Fruit fly (Drosophila melanogaster) whole organism, embryonic: ENCODE measurements around the gene CG45544.

Experiments used
- Blimp-1 ChIP-seq: fragments of 200-800 bp; sonication (Bioruptor generic); optimal IDR thresholded peaks from 3 replicates; lab custom pipeline; 2018; ENCODE audit warnings: missing biosample characterization, missing genetic modification characterization, mild to moderate bottlenecking, moderate library complexity, missing genetic modification reagents
- C15 ChIP-seq: fragments of 200-800 bp; sonication (Bioruptor generic); IDR thresholded peaks from 3 replicates; pipeline ENCODE4 v1.3.6; 2022; ENCODE audit warnings: missing biosample characterization, missing genetic modification characterization
- CG10321 ChIP-seq: fragments of 200-800 bp; sonication (Bioruptor generic); IDR thresholded peaks from 2 replicates; pipeline ENCODE4 v1.3.6; 2022; ENCODE audit warnings: missing biosample characterization, missing genetic modification characterization
- CG12155 ChIP-seq: fragments of 200-800 bp; sonication (Bioruptor generic); optimal IDR thresholded peaks from 3 replicates; lab custom pipeline; 2016; ENCODE audit warnings: missing biosample characterization, missing genetic modification characterization
- CG1233 ChIP-seq: fragments of 200-800 bp; sonication (Bioruptor generic); optimal IDR thresholded peaks from 4 replicates; lab custom pipeline; 2018; ENCODE audit warnings: missing biosample characterization, mild to moderate bottlenecking, missing genetic modification characterization
- CG14050 ChIP-seq: fragments of 200-800 bp; sonication (Bioruptor generic); IDR thresholded peaks from 3 replicates; pipeline ENCODE4 v1.3.6; 2022; ENCODE audit warnings: missing biosample characterization, missing genetic modification characterization
- CG14965 ChIP-seq: fragments of 200-800 bp; sonication (Bioruptor generic); optimal IDR thresholded peaks from 2 replicates; lab custom pipeline; 2016; ENCODE audit warnings: missing biosample characterization, missing genetic modification characterization, borderline replicate concordance
- CG1647 ChIP-seq: fragments of 200-800 bp; sonication (Bioruptor generic); optimal IDR thresholded peaks from 3 replicates; lab custom pipeline; 2016; ENCODE audit warnings: missing biosample characterization, missing genetic modification characterization
- CG2120 ChIP-seq: fragments of 200-800 bp; sonication (Bioruptor generic); optimal IDR thresholded peaks from 3 replicates; lab custom pipeline; 2016; ENCODE audit warnings: missing biosample characterization, missing genetic modification characterization
- CG2202 ChIP-seq: fragments of 200-800 bp; sonication (Bioruptor generic); optimal IDR thresholded peaks from 2 replicates; lab custom pipeline; 2018; ENCODE audit warnings: missing biosample characterization, mild to moderate bottlenecking, missing genetic modification characterization
- CG31224 ChIP-seq: fragments of 200-800 bp; sonication (Bioruptor generic); IDR thresholded peaks from 2 replicates; pipeline ENCODE4 v1.3.6; 2022; ENCODE audit warnings: missing biosample characterization, missing genetic modification characterization
- CG3163 ChIP-seq: fragments of 200-800 bp; sonication (Bioruptor generic); optimal IDR thresholded peaks from 3 replicates; lab custom pipeline; 2016; ENCODE audit warnings: missing biosample characterization, missing genetic modification characterization
- CG4282 ChIP-seq: fragments of 200-800 bp; sonication (Bioruptor generic); optimal IDR thresholded peaks from 2 replicates; lab custom pipeline; 2016; ENCODE audit warnings: missing biosample characterization, missing genetic modification characterization
- CG6654 ChIP-seq: fragments of 200-800 bp; sonication (Bioruptor generic); optimal IDR thresholded peaks from 2 replicates; lab custom pipeline; 2017; ENCODE audit warnings: missing biosample characterization, mild to moderate bottlenecking, missing genetic modification characterization
- CG8089 ChIP-seq: fragments of 200-800 bp; sonication (Bioruptor generic); optimal IDR thresholded peaks from 3 replicates; lab custom pipeline; 2016; ENCODE audit warnings: missing biosample characterization, missing genetic modification characterization
- CkIIα-i1 ChIP-seq: fragments of 200-800 bp; sonication (Bioruptor generic); IDR thresholded peaks from 2 replicates; pipeline ENCODE4 v1.3.6; 2022; ENCODE audit warnings: missing biosample characterization, missing genetic modification characterization
- CoRest ChIP-seq: fragments of 200-800 bp; sonication (Bioruptor generic); optimal IDR thresholded peaks from 3 replicates; lab custom pipeline; 2018; ENCODE audit warnings: missing biosample characterization, mild to moderate bottlenecking, missing genetic modification characterization, moderate library complexity
- Deaf1 ChIP-seq: fragments of 200-800 bp; optimal IDR thresholded peaks from 3 replicates; lab custom pipeline; 2019; ENCODE audit warnings: missing biosample characterization, mild to moderate bottlenecking, missing genetic modification characterization, moderate library complexity
- Dek ChIP-seq: fragments of 200-800 bp; sonication (Bioruptor generic); optimal IDR thresholded peaks from 3 replicates; lab custom pipeline; 2019; ENCODE audit warnings: missing biosample characterization, mild to moderate bottlenecking, missing genetic modification characterization, moderate library complexity
- Dfd ChIP-seq, 2 experiments: fragments of >200 bp; optimal IDR thresholded peaks; 2 replicates each; lab custom pipeline; 2017; ENCODE audit warnings: missing biosample characterization in 2 of 2, missing genetic modification characterization in 2 of 2
- Hr39 ChIP-seq: fragments of >200 bp; optimal IDR thresholded peaks from 2 replicates; lab custom pipeline; 2017
- Hsf ChIP-seq: fragments of 200-800 bp; sonication (Bioruptor generic); optimal IDR thresholded peaks from 3 replicates; lab custom pipeline; 2016; ENCODE audit warnings: missing biosample characterization, missing genetic modification characterization
- Jarid2 ChIP-seq: fragments of 200-800 bp; sonication (Bioruptor generic); optimal IDR thresholded peaks from 3 replicates; lab custom pipeline; 2017; ENCODE audit warnings: mild to moderate bottlenecking, missing biosample characterization, missing genetic modification reagents, missing genetic modification characterization
- Myb ChIP-seq: fragments of 200-800 bp; sonication (Bioruptor generic); optimal IDR thresholded peaks from 2 replicates; lab custom pipeline; 2016; ENCODE audit warnings: missing biosample characterization, missing genetic modification characterization
- TFAM ChIP-seq: fragments of 200-800 bp; sonication (Bioruptor generic); optimal IDR thresholded peaks from 2 replicates; lab custom pipeline; 2017; ENCODE audit warnings: missing biosample characterization, missing genetic modification characterization, inconsistent platforms
- Vsx1 ChIP-seq: fragments of 200-800 bp; sonication (Bioruptor generic); optimal IDR thresholded peaks from 2 replicates; lab custom pipeline; 2017; ENCODE audit warnings: missing biosample characterization, mild to moderate bottlenecking, missing genetic modification characterization, missing genetic modification reagents
- Xbp1 ChIP-seq: fragments of 200-800 bp; sonication (Bioruptor generic); optimal IDR thresholded peaks from 3 replicates; lab custom pipeline; 2016; ENCODE audit warnings: missing biosample characterization, mild to moderate bottlenecking, missing genetic modification characterization
- abd-A ChIP-seq: fragments of 200-800 bp; sonication (Bioruptor generic); optimal IDR thresholded peaks from 3 replicates; lab custom pipeline; 2019; ENCODE audit warnings: missing biosample characterization, mild to moderate bottlenecking, missing genetic modification characterization, moderate library complexity
- ase ChIP-seq: fragments of 200-800 bp; sonication (Bioruptor generic); IDR thresholded peaks from 3 replicates; pipeline ENCODE4 v1.3.6; 2022; ENCODE audit warnings: missing biosample characterization, missing genetic modification characterization
- az2 ChIP-seq: fragments of 200-800 bp; sonication (Bioruptor generic); optimal IDR thresholded peaks from 3 replicates; lab custom pipeline; 2016; ENCODE audit warnings: missing biosample characterization, missing genetic modification characterization
- crc ChIP-seq: fragments of 200-800 bp; sonication (Bioruptor generic); optimal IDR thresholded peaks from 2 replicates; lab custom pipeline; 2016; ENCODE audit warnings: missing biosample characterization, missing genetic modification characterization
- crol ChIP-seq: fragments of 200-800 bp; sonication (Bioruptor generic); IDR thresholded peaks from 2 replicates; pipeline ENCODE4 v1.3.6; 2022; ENCODE audit warnings: missing biosample characterization, missing genetic modification characterization
- da ChIP-seq: fragments of 200-800 bp; sonication (Bioruptor generic); optimal IDR thresholded peaks from 2 replicates; lab custom pipeline; 2016; ENCODE audit warnings: missing biosample characterization, missing genetic modification characterization
- dmrt99B ChIP-seq: fragments of 200-800 bp; sonication (Bioruptor generic); optimal IDR thresholded peaks from 2 replicates; lab custom pipeline; 2018; ENCODE audit warnings: missing biosample characterization, mild to moderate bottlenecking, missing genetic modification characterization, moderate library complexity
- dysf ChIP-seq: fragments of 200-800 bp; sonication (Bioruptor generic); IDR thresholded peaks from 3 replicates; pipeline ENCODE4 v1.3.6; 2022; ENCODE audit warnings: missing biosample characterization, missing genetic modification characterization
- exex ChIP-seq: fragments of 200-800 bp; sonication (Bioruptor generic); optimal IDR thresholded peaks from 4 replicates; lab custom pipeline; 2018; ENCODE audit warnings: missing biosample characterization, mild to moderate bottlenecking, missing genetic modification characterization, moderate library complexity
- fd3F ChIP-seq: fragments of 200-800 bp; sonication (Bioruptor generic); optimal IDR thresholded peaks from 2 replicates; lab custom pipeline; 2018; ENCODE audit warnings: missing biosample characterization, mild to moderate bottlenecking, missing genetic modification characterization, moderate library complexity
- gem ChIP-seq: fragments of 200-800 bp; sonication (Bioruptor generic); optimal IDR thresholded peaks from 2 replicates; lab custom pipeline; 2019; ENCODE audit warnings: missing biosample characterization, mild to moderate bottlenecking, missing genetic modification characterization, moderate library complexity
- gt ChIP-seq: fragments of 200-800 bp; sonication (Bioruptor generic); IDR thresholded peaks from 2 replicates; pipeline ENCODE4 v1.3.6; 2022; ENCODE audit warnings: missing biosample characterization, missing genetic modification characterization
- kah ChIP-seq: fragments of 200-800 bp; sonication (Bioruptor generic); optimal IDR thresholded peaks from 2 replicates; lab custom pipeline; 2018; ENCODE audit warnings: missing biosample characterization, mild to moderate bottlenecking, missing genetic modification characterization
- lov ChIP-seq, 2 experiments: fragments of 200-800 bp in 1 of 2; fragments of >200 bp in 1 of 2; sonication (Bioruptor generic) in 1 of 2; IDR thresholded peaks in 1 of 2; optimal IDR thresholded peaks in 1 of 2; 2 replicates in 1 of 2; 3 replicates in 1 of 2; pipeline versions ENCODE4 v1.3.6 to Lab custom; 2017 to 2022; ENCODE audit warnings: missing biosample characterization in 1 of 2, missing genetic modification characterization in 1 of 2
- nerfin-1 ChIP-seq: fragments of 200-800 bp; sonication (Bioruptor generic); optimal IDR thresholded peaks from 3 replicates; lab custom pipeline; 2019; ENCODE audit warnings: missing biosample characterization, mild to moderate bottlenecking, missing genetic modification characterization, moderate library complexity
- peb ChIP-seq: fragments of 200-800 bp; sonication (Bioruptor generic); IDR thresholded peaks from 2 replicates; pipeline ENCODE4 v1.3.6; 2022; ENCODE audit warnings: missing biosample characterization, missing genetic modification characterization
- pho ChIP-seq: fragments of 200-800 bp; sonication (Bioruptor generic); optimal IDR thresholded peaks from 2 replicates; lab custom pipeline; 2016; ENCODE audit warnings: missing biosample characterization, missing genetic modification characterization
- scrt ChIP-seq: fragments of 200-800 bp; sonication (Bioruptor generic); optimal IDR thresholded peaks from 2 replicates; lab custom pipeline; 2018; ENCODE audit warnings: missing biosample characterization, mild to moderate bottlenecking, missing genetic modification characterization, moderate library complexity
- sob ChIP-seq: fragments of 200-800 bp; sonication (Bioruptor generic); IDR thresholded peaks from 2 replicates; pipeline ENCODE4 v1.3.6; 2022; ENCODE audit warnings: missing biosample characterization, missing genetic modification characterization
- stwl ChIP-seq: fragments of 200-800 bp; sonication (Bioruptor generic); optimal IDR thresholded peaks from 3 replicates; lab custom pipeline; 2018; ENCODE audit warnings: missing biosample characterization, mild to moderate bottlenecking, missing genetic modification characterization, moderate library complexity
- vvl ChIP-seq: fragments of 200-800 bp; sonication (Bioruptor generic); IDR thresholded peaks from 2 replicates; pipeline ENCODE4 v1.3.6; 2022; ENCODE audit warnings: missing biosample characterization, missing genetic modification characterization
- wek ChIP-seq: fragments of 200-800 bp; sonication (Bioruptor generic); optimal IDR thresholded peaks from 3 replicates; lab custom pipeline; 2018; ENCODE audit warnings: missing biosample characterization, mild to moderate bottlenecking, missing genetic modification characterization, moderate library complexity
- yki ChIP-seq: fragments of >200 bp; optimal IDR thresholded peaks from 3 replicates; lab custom pipeline; 2018

The CG45544 gene

dm6 chr3R:29290588-29291530 lies 34.6 kb downstream of the CG45544 start (continued):
- TF ChIP-seq CG2202 = no peak
- no peak for TF ChIP-seq lov (optimal IDR thresholded peaks at IDR 0.05; lab: Kevin White, UChicago)
- 0 out of 3 replicates have a peak, but pooled peaks have one; percentile 53 for TF ChIP-seq lov (GFP tag; IDR thresholded peaks at IDR 0.05; lab: Robert Waterston, UW)
- no peak for TF ChIP-seq CG14050 (GFP tag; lab: Robert Waterston, UW)
- TF ChIP-seq peb (GFP tag; lab: Robert Waterston, UW) = no peak
- no peak for TF ChIP-seq CG1647
- no peak for TF ChIP-seq CG4282
- peak; percentile 17 for TF ChIP-seq Blimp-1 (GFP tag; lab: Kevin White, UChicago)
- TF ChIP-seq gem (tag; lab: Kevin White, UChicago) = peak; percentile 36
- TF ChIP-seq scrt (GFP tag; lab: Kevin White, UChicago) = no peak
- no peak for TF ChIP-seq Vsx1
- TF ChIP-seq Myb (GFP tag; lab: Kevin White, UChicago) = no peak
- no peak for TF ChIP-seq Hsf
- peak; percentile 31; the same call in 1 of the 2 replicates for TF ChIP-seq sob (GFP tag; lab: Robert Waterston, UW)
- TF ChIP-seq ase (GFP tag; lab: Robert Waterston, UW) = peak; percentile 34; the same call in 1 of the 3 replicates
- TF ChIP-seq kah (GFP tag; lab: Kevin White, UChicago) = no peak
- TF ChIP-seq stwl (tag; lab: Kevin White, UChicago) = no peak
- TF ChIP-seq az2 (GFP tag; lab: Kevin White, UChicago) = no peak
- no peak for TF ChIP-seq dysf
- no peak for TF ChIP-seq CG12155 (GFP tag; lab: Kevin White, UChicago)
- no peak for TF ChIP-seq Hr39 (lab: Kevin White, UChicago)
- TF ChIP-seq CG6654 (GFP tag; lab: Kevin White, UChicago) = no peak
- no peak for TF ChIP-seq nerfin-1 (tag; lab: Kevin White, UChicago)
- peak; percentile 49; the same call in 1 of the 2 replicates for TF ChIP-seq vvl (GFP tag; lab: Robert Waterston, UW)
- TF ChIP-seq CoRest = no peak
- TF ChIP-seq CkIIα-i1 (GFP tag; lab: Robert Waterston, UW) = no peak
- no peak for TF ChIP-seq CG14965
- no peak for TF ChIP-seq wek (GFP tag; lab: Kevin White, UChicago)
- TF ChIP-seq Dfd (GFP tag; optimal IDR thresholded peaks at IDR 0.05; lab: Kevin White, UChicago) = no peak
- no peak for TF ChIP-seq fd3F (GFP tag; lab: Kevin White, UChicago)
- no peak for TF ChIP-seq Deaf1 (tag; lab: Kevin White, UChicago)
- TF ChIP-seq CG3163 (GFP tag; lab: Kevin White, UChicago) = no peak
- TF ChIP-seq CG2120 = no peak
- TF ChIP-seq crc (GFP tag; lab: Kevin White, UChicago) = no peak
- no peak for TF ChIP-seq CG10321 (GFP tag; lab: Robert Waterston, UW)
- no peak for TF ChIP-seq CG1233 (GFP tag; lab: Kevin White, UChicago)
- TF ChIP-seq yki (lab: Kevin White, UChicago) = no peak
- no peak for TF ChIP-seq TFAM (GFP tag; lab: Kevin White, UChicago)
- no peak for TF ChIP-seq Dek (tag; lab: Kevin White, UChicago)
- TF ChIP-seq exex (tag; lab: Kevin White, UChicago) = no peak
- no peak for TF ChIP-seq CG31224 (GFP tag; lab: Robert Waterston, UW)
- TF ChIP-seq gt (GFP tag; lab: Robert Waterston, UW) = no peak
- TF ChIP-seq da (GFP tag; lab: Kevin White, UChicago) = no peak
- TF ChIP-seq crol (GFP tag; lab: Robert Waterston, UW) = no peak; the same call in 1 of the 2 replicates
- peak; percentile 2 for TF ChIP-seq dmrt99B (tag; lab: Kevin White, UChicago)
- TF ChIP-seq abd-A (tag; lab: Kevin White, UChicago) = no peak
- TF ChIP-seq Xbp1 (GFP tag; lab: Kevin White, UChicago) = no peak
- TF ChIP-seq CG8089 (GFP tag; lab: Kevin White, UChicago) = no peak
- TF ChIP-seq Jarid2 = no peak
- no peak for TF ChIP-seq C15 (GFP tag; lab: Robert Waterston, UW)
- TF ChIP-seq pho (GFP tag; lab: Kevin White, UChicago) = no peak
